Fruit fly (Drosophila melanogaster) whole organism, wandering third instar larva: ENCODE data around the gene Gr36c.

Source experiments
- Abd-B ChIP-seq: fragments of >200 bp; optimal IDR thresholded peaks from 2 replicates; lab custom pipeline; 2017; ENCODE audit warnings: missing biosample characterization, missing genetic modification characterization
- CG32264 ChIP-seq: fragments of 200-800 bp; sonication (Bioruptor generic); optimal IDR thresholded peaks from 2 replicates; lab custom pipeline; 2016; ENCODE audit warnings: missing biosample characterization, missing genetic modification characterization
- CrebA ChIP-seq: fragments of 200-800 bp; sonication (Bioruptor generic); optimal IDR thresholded peaks from 2 replicates; lab custom pipeline; 2016; ENCODE audit warnings: missing biosample characterization, mild to moderate bottlenecking, missing genetic modification characterization, borderline replicate concordance
- Dfd ChIP-seq: fragments of >200 bp; optimal IDR thresholded peaks from 2 replicates; lab custom pipeline; 2017; ENCODE audit warnings: missing biosample characterization, missing genetic modification characterization
- GATAd ChIP-seq: sonication (Bioruptor generic); optimal IDR thresholded peaks from 2 replicates; lab custom pipeline; 2016; ENCODE audit warnings: missing biosample characterization, missing genetic modification characterization
- HLH106 ChIP-seq: fragments of 200-800 bp; optimal IDR thresholded peaks from 3 replicates; lab custom pipeline; 2019; ENCODE audit warnings: missing biosample characterization, mild to moderate bottlenecking, missing genetic modification characterization, moderate library complexity
- Hnf4 ChIP-seq: fragments of 200-800 bp; sonication (Bioruptor generic); optimal IDR thresholded peaks from 2 replicates; lab custom pipeline; 2016; ENCODE audit warnings: missing biosample characterization, mild to moderate bottlenecking, missing genetic modification characterization
- Hr78 ChIP-seq: fragments of >200 bp; optimal IDR thresholded peaks from 2 replicates; lab custom pipeline; 2017; ENCODE audit warnings: missing biosample characterization, missing genetic modification characterization
- Hr83 ChIP-seq: fragments of 200-300 bp; sonication (Bioruptor generic); optimal IDR thresholded peaks from 2 replicates; lab custom pipeline; 2016; ENCODE audit warnings: missing biosample characterization, mild to moderate bottlenecking, missing genetic modification characterization, moderate library complexity; ENCODE audit not compliant: poor library complexity, severe bottlenecking
- Jra ChIP-seq: sonication (Bioruptor generic); optimal IDR thresholded peaks from 2 replicates; lab custom pipeline; 2016; ENCODE audit warnings: missing biosample characterization, missing genetic modification characterization
- Mio ChIP-seq: sonication (Bioruptor generic); optimal IDR thresholded peaks from 2 replicates; lab custom pipeline; 2016; ENCODE audit warnings: missing biosample characterization, missing genetic modification characterization
- Myc ChIP-seq: fragments of >200 bp; optimal IDR thresholded peaks from 2 replicates; lab custom pipeline; 2017
- OdsH ChIP-seq: fragments of 200-800 bp; sonication (Bioruptor generic); optimal IDR thresholded peaks from 2 replicates; lab custom pipeline; 2016; ENCODE audit warnings: missing biosample characterization, mild to moderate bottlenecking, missing genetic modification characterization
- Rel ChIP-seq, 2 experiments: fragments of 200-800 bp; sonication (Bioruptor generic) in 1 of 2; optimal IDR thresholded peaks; 2 replicates in 1 of 2; 3 replicates in 1 of 2; lab custom pipeline; 2016 to 2019; ENCODE audit warnings: mild to moderate bottlenecking in 2 of 2, missing biosample characterization in 2 of 2, missing genetic modification characterization in 2 of 2, moderate library complexity in 1 of 2
- Vsx2 ChIP-seq: fragments of 200-300, 225-300 bp; sonication (Bioruptor generic); optimal IDR thresholded peaks from 2 replicates; lab custom pipeline; 2018; ENCODE audit warnings: missing biosample characterization, missing genetic modification characterization; ENCODE audit not compliant: partially characterized antibody
- br ChIP-seq: fragments of 200-800 bp; sonication (Bioruptor generic); optimal IDR thresholded peaks from 2 replicates; lab custom pipeline; 2016; ENCODE audit warnings: missing biosample characterization, missing genetic modification characterization
- dsf ChIP-seq: sonication (Bioruptor generic); optimal IDR thresholded peaks from 2 replicates; lab custom pipeline; 2016; ENCODE audit warnings: missing biosample characterization, missing genetic modification characterization, borderline replicate concordance
- ey ChIP-seq: fragments of 200-800 bp; sonication (Bioruptor generic); optimal IDR thresholded peaks from 2 replicates; lab custom pipeline; 2016; ENCODE audit warnings: missing biosample characterization, missing genetic modification characterization
- fru ChIP-seq: fragments of 200-800 bp; sonication (Bioruptor generic); optimal IDR thresholded peaks from 3 replicates; lab custom pipeline; 2016; ENCODE audit warnings: missing biosample characterization, mild to moderate bottlenecking, missing genetic modification characterization
- h ChIP-seq: fragments of 200-800 bp; sonication (Bioruptor generic); optimal IDR thresholded peaks from 3 replicates; lab custom pipeline; 2016; ENCODE audit warnings: missing biosample characterization, mild to moderate bottlenecking, missing genetic modification characterization
- jim ChIP-seq: fragments of 175-275, 200-325 bp; sonication (Bioruptor generic); optimal IDR thresholded peaks from 2 replicates; lab custom pipeline; 2016; ENCODE audit warnings: missing biosample characterization, mild to moderate bottlenecking, missing genetic modification characterization
- psq ChIP-seq: fragments of 200-800 bp; sonication (Bioruptor generic); optimal IDR thresholded peaks from 3 replicates; lab custom pipeline; 2017; ENCODE audit warnings: missing biosample characterization, mild to moderate bottlenecking, missing genetic modification characterization, moderate library complexity
- rgr ChIP-seq: fragments of 200-800 bp; sonication (Bioruptor generic); optimal IDR thresholded peaks from 3 replicates; lab custom pipeline; 2016; ENCODE audit warnings: missing biosample characterization, mild to moderate bottlenecking, missing genetic modification characterization
- sage ChIP-seq: fragments of 200-800 bp; sonication (Bioruptor generic); optimal IDR thresholded peaks from 2 replicates; lab custom pipeline; 2016; ENCODE audit warnings: missing biosample characterization, mild to moderate bottlenecking, missing genetic modification characterization
- sv ChIP-seq: fragments of 200-800 bp; sonication (Bioruptor generic); optimal IDR thresholded peaks from 3 replicates; lab custom pipeline; 2016; ENCODE audit warnings: missing biosample characterization, missing genetic modification characterization
- usp ChIP-seq: fragments of >200 bp; optimal IDR thresholded peaks from 2 replicates; lab custom pipeline; 2017; ENCODE audit warnings: missing biosample characterization, missing genetic modification characterization
- woc ChIP-seq: sonication (Bioruptor generic); optimal IDR thresholded peaks from 2 replicates; lab custom pipeline; 2016; ENCODE audit warnings: missing biosample characterization, mild to moderate bottlenecking, missing genetic modification characterization

The Gr36c gene

DNA sequence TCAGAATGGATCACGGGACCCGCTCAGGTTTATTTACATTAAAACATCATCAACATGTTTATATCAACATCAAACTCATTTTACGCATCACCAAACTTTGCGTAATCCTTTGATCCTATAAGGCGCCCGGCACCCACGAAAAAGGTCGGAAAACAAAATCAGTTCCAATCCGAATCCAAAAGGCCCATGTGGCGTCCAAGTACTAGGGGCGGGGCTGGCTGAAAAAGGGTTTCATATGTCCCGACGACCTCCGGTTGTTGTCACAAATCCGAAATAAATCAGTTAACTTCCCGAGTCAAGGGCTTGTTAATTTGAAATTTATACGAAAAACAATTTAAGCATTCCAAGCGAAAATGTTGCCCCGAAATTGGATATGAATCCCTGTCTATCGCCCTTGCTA, 43.4 kb downstream of the Gr36c start:
- TF ChIP-seq psq (GFP tag; lab: Kevin White, UChicago) (no peak), Hr83 (GFP tag; lab: Kevin White, UChicago) (no peak), Abd-B (GFP tag; lab: Kevin White, UChicago) (no peak), woc (GFP tag; lab: Kevin White, UChicago) (no peak), jim (no peak), sv (GFP tag; lab: Kevin White, UChicago) (no peak), rgr (GFP tag; lab: Kevin White, UChicago) (no peak), br (GFP tag; lab: Kevin White, UChicago) (no peak), dsf (GFP tag; lab: Kevin White, UChicago) (no peak), ey (GFP tag; lab: Kevin White, UChicago) (no peak), fru (GFP tag; lab: Kevin White, UChicago) (no peak), OdsH (no peak), usp (GFP tag; lab: Kevin White, UChicago) (no peak), sage (no peak)

DNA sequence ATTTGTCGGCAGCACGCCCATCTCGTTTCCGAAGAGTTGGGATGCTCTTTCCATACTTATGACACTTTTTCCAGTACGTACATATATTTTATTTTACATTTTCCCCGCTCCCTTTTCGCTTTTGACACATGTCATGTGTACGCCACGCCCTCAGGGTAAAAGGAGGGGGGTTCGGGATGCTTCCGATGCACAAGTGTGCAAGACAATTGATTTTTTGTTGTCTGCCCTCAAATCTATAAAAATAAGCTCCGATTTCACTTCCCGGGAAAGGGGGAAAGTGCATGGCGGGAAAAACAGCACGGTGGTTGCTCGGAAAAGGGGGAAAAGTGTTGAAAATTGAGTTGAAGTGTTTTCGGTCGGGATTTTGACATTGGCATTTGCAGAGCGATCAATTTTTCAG, 47.0 kb downstream of the Gr36c start:
- no peak for TF ChIP-seq psq (GFP tag; lab: Kevin White, UChicago)
- TF ChIP-seq Jra (GFP tag; lab: Kevin White, UChicago), result no peak
- no peak for TF ChIP-seq CG32264 (GFP tag; lab: Kevin White, UChicago)
- TF ChIP-seq Vsx2 (GFP tag; lab: Kevin White, UChicago), result no peak
- TF ChIP-seq Hnf4 (GFP tag; lab: Kevin White, UChicago), result no peak
- no peak for TF ChIP-seq OdsH
- TF ChIP-seq GATAd (GFP tag; lab: Kevin White, UChicago), result no peak
- TF ChIP-seq Hr83 (GFP tag; lab: Kevin White, UChicago), result no peak
- no peak for TF ChIP-seq Rel (GFP tag; optimal IDR thresholded peaks at IDR 0.05; lab: Kevin White, UChicago)
- TF ChIP-seq Rel (tag; optimal IDR thresholded peaks at IDR 0.05; lab: Kevin White, UChicago), result no peak
- no peak for TF ChIP-seq br (GFP tag; lab: Kevin White, UChicago)
- no peak for TF ChIP-seq CrebA (GFP tag; lab: Kevin White, UChicago)
- TF ChIP-seq dsf (GFP tag; lab: Kevin White, UChicago), result no peak
- no peak for TF ChIP-seq Hr78 (GFP tag; lab: Kevin White, UChicago)

DNA sequence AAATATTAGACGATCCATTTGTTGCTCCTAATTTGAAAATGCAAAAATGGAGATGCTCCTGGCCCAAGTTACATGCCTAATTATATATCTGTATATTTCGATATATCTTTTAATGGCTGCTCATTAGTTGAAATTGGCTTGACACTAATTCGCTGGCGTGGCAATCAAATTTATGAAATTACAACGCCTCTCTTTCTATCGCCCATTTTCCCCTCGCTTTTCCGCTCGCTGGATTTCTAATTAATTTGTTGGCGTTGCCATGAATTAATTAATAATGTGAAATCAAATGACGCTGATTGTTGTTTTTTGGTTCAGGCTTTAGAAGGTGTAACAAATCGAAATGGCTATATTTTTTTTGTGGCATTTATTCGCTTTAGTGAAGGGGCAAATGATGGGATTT, 48.0 kb downstream of the Gr36c start:
- TF ChIP-seq sv (GFP tag; lab: Kevin White, UChicago), result no peak
- no peak for TF ChIP-seq HLH106 (tag; lab: Kevin White, UChicago)

DNA sequence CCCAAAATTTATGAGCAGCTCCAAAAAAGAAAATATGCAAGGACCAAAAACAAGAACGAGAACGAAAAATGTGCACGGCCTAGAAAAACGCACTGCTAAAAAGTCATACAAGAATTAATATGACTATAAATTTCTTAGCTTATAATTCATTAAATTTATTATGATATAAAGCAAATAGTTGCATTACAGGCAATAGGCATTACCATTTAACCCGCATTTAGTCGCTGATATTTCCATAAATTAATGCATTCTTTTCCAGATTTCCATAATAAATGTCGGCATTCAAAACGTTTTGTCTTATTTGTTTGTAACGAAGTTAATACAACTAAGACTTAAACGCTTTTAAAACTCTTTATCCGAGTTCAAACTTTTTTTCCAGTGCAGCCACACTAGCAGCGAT, 49.3 kb downstream of the Gr36c start:
- TF ChIP-seq Dfd (GFP tag; lab: Kevin White, UChicago) (no peak), Abd-B (GFP tag; lab: Kevin White, UChicago) (no peak), rgr (GFP tag; lab: Kevin White, UChicago) (no peak), h (GFP tag; lab: Kevin White, UChicago) (no peak), Rel (GFP tag; optimal IDR thresholded peaks at IDR 0.05; lab: Kevin White, UChicago) (no peak), Rel (tag; optimal IDR thresholded peaks at IDR 0.05; lab: Kevin White, UChicago) (no peak), dsf (GFP tag; lab: Kevin White, UChicago) (no peak), br (GFP tag; lab: Kevin White, UChicago) (no peak), Myc (lab: Kevin White, UChicago) (no peak), CG32264 (GFP tag; lab: Kevin White, UChicago) (no peak), Mio (GFP tag; lab: Kevin White, UChicago) (no peak), fru (GFP tag; lab: Kevin White, UChicago) (no peak), Hnf4 (GFP tag; lab: Kevin White, UChicago) (no peak)
